Worm (Caenorhabditis elegans) whole organism, L4/young adult: ENCODE results near the gene C16C8.27.

ENCODE experiments used
- W03F9.2 ChIP-seq: fragments of 150-350 bp; optimal IDR thresholded peaks from 2 replicates; lab custom pipeline; 2014; ENCODE audit warnings: missing biosample characterization, missing genetic modification characterization
- dao-5 ChIP-seq: sonication (generic microtip); optimal IDR thresholded peaks from 2 replicates; lab custom pipeline; 2016; ENCODE audit warnings: missing genotype, missing genetic modification characterization, moderate library complexity, missing compliant biosample characterization
- him-1 ChIP-seq: sonication (generic microtip); optimal IDR thresholded peaks from 2 replicates; lab custom pipeline; 2016; ENCODE audit warnings: missing genotype, missing genetic modification reagents, missing genetic modification characterization, missing compliant biosample characterization

DNA sequence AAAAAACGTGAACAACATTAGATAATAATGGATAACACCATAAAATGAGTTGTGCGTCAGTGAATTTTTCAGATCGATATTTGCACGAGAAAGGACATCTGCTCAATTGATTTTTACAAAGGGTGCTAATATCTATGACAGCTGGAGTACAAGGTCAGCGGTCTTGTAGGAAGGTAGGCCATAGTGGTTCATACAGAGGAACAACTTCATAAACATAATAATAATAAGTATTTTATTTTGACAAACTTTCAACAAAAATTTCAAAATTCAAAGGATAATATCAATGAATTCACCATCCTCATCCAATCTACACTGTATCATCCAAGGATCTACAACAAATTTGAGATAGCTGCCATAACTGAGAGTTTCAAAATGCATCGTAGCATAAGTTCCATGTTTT lies 35.7 kb downstream of the C16C8.27 start, which contains the start of gene fbxb-104:
- TF ChIP-seq W03F9.2 (tag; lab: Kevin White, UChicago), result no peak
- no peak for TF ChIP-seq him-1 (tag; lab: Kevin White, UChicago)
- no peak for TF ChIP-seq dao-5 (tag; lab: Kevin White, UChicago)
